Worm (Caenorhabditis elegans): Measurements from ENCODE around the gene F58H1.5.

- TF ChIP-seq fkh-10 (GFP tag; optimal IDR thresholded peaks at IDR 0.05) = no peak
- no peak for TF ChIP-seq unc-86 (tag; optimal IDR thresholded peaks at IDR 0.05)
- TF ChIP-seq dve-1 (tag; optimal IDR thresholded peaks at IDR 0.05) = no peak
Measured at ce11 chrV:12011686-12012085, 53.5 kb downstream of the F58H1.5 start.

Measured in whole organism, late embryonic.